Worm (Caenorhabditis elegans) whole organism, late embryonic: Measurements from ENCODE around the gene nhr-13.

Source experiments
- C38D4.7 ChIP-seq: fragments of 200-800 bp; sonication (Bioruptor generic); optimal IDR thresholded peaks from 2 replicates; lab custom pipeline; 2018; ENCODE audit warnings: mild to moderate bottlenecking, missing genetic modification characterization, moderate library complexity, missing compliant biosample characterization
- K09A11.1 ChIP-seq: sonication (generic microtip); optimal IDR thresholded peaks from 2 replicates; lab custom pipeline; 2017; ENCODE audit warnings: antibody characterized with exemption, mild to moderate bottlenecking, missing genetic modification characterization, missing compliant biosample characterization; ENCODE audit not compliant: insufficient read depth
- Y22D7AL.16 ChIP-seq: sonication (generic microtip); optimal IDR thresholded peaks from 2 replicates; lab custom pipeline; 2016; ENCODE audit warnings: missing genetic modification characterization, missing compliant biosample characterization
- ceh-22 ChIP-seq: sonication (generic microtip); optimal IDR thresholded peaks from 2 replicates; lab custom pipeline; 2017; ENCODE audit warnings: missing biosample characterization, missing genetic modification characterization
- ceh-24 ChIP-seq: sonication (generic microtip); optimal IDR thresholded peaks from 2 replicates; lab custom pipeline; 2016; ENCODE audit warnings: mild to moderate bottlenecking, missing genetic modification characterization, missing compliant biosample characterization
- ceh-30 ChIP-seq: fragments of 150-350 bp; optimal IDR thresholded peaks from 2 replicates; lab custom pipeline; 2014; ENCODE audit warnings: missing biosample characterization, missing genetic modification characterization
- ceh-31 ChIP-seq: sonication (generic microtip); optimal IDR thresholded peaks from 2 replicates; lab custom pipeline; 2016; ENCODE audit warnings: missing genetic modification characterization, missing compliant biosample characterization
- ceh-6 ChIP-seq: fragments of 200-800 bp; sonication (Bioruptor generic); optimal IDR thresholded peaks from 2 replicates; lab custom pipeline; 2018; ENCODE audit warnings: mild to moderate bottlenecking, missing genetic modification characterization, missing compliant biosample characterization
- ceh-9 ChIP-seq: sonication (generic microtip); optimal IDR thresholded peaks from 2 replicates; lab custom pipeline; 2016; ENCODE audit warnings: mild to moderate bottlenecking, missing genetic modification characterization, inconsistent platforms, missing compliant biosample characterization
- dmd-4 ChIP-seq: sonication (generic microtip); optimal IDR thresholded peaks from 2 replicates; lab custom pipeline; 2016; ENCODE audit warnings: borderline replicate concordance, missing genetic modification characterization, missing compliant biosample characterization
- dve-1 ChIP-seq: sonication (generic microtip); optimal IDR thresholded peaks from 2 replicates; lab custom pipeline; 2017; ENCODE audit warnings: antibody characterized with exemption, mild to moderate bottlenecking, missing genetic modification characterization, missing compliant biosample characterization
- elt-4 ChIP-seq: sonication (generic microtip); optimal IDR thresholded peaks from 2 replicates; lab custom pipeline; 2016; ENCODE audit warnings: missing genetic modification characterization, missing compliant biosample characterization
- fax-1 ChIP-seq: sonication (generic microtip); optimal IDR thresholded peaks from 2 replicates; lab custom pipeline; 2016; ENCODE audit warnings: missing genotype, missing genetic modification characterization, missing compliant biosample characterization
- fkh-6 ChIP-seq: sonication (generic microtip); optimal IDR thresholded peaks from 2 replicates; lab custom pipeline; 2016; ENCODE audit warnings: missing genetic modification characterization, missing compliant biosample characterization
- hlh-13 ChIP-seq: fragments of 200-800 bp; sonication (Bioruptor generic); optimal IDR thresholded peaks from 2 replicates; lab custom pipeline; 2018; ENCODE audit warnings: mild to moderate bottlenecking, missing genetic modification characterization, missing compliant biosample characterization
- hlh-15 ChIP-seq: sonication (generic microtip); optimal IDR thresholded peaks from 2 replicates; lab custom pipeline; 2016; ENCODE audit warnings: missing genetic modification characterization, missing compliant biosample characterization
- lim-6 ChIP-seq: sonication (generic microtip); optimal IDR thresholded peaks from 2 replicates; lab custom pipeline; 2016; ENCODE audit warnings: missing genetic modification characterization, missing compliant biosample characterization
- lin-11 ChIP-seq: fragments of 200-800 bp; sonication (Bioruptor generic); optimal IDR thresholded peaks from 2 replicates; lab custom pipeline; 2018; ENCODE audit warnings: mild to moderate bottlenecking, missing genetic modification characterization, missing compliant biosample characterization
- madf-2 ChIP-seq: sonication (generic microtip); optimal IDR thresholded peaks from 2 replicates; lab custom pipeline; 2017; ENCODE audit warnings: missing genetic modification characterization, missing compliant biosample characterization
- npax-4 ChIP-seq: sonication (generic microtip); optimal IDR thresholded peaks from 2 replicates; lab custom pipeline; 2016; ENCODE audit warnings: missing genetic modification characterization, missing compliant biosample characterization
- odd-2 ChIP-seq: sonication (generic microtip); optimal IDR thresholded peaks from 2 replicates; lab custom pipeline; 2017; ENCODE audit warnings: antibody characterized with exemption, mild to moderate bottlenecking, missing genetic modification characterization, missing compliant biosample characterization
- pag-3 ChIP-seq: sonication (generic microtip); optimal IDR thresholded peaks from 2 replicates; lab custom pipeline; 2016; ENCODE audit warnings: missing compliant biosample characterization, missing genetic modification characterization, borderline replicate concordance
- pat-9 ChIP-seq: fragments of 200-800 bp; sonication (Bioruptor generic); optimal IDR thresholded peaks from 2 replicates; lab custom pipeline; 2018; ENCODE audit warnings: mild to moderate bottlenecking, missing genetic modification characterization, moderate library complexity, missing compliant biosample characterization
- pax-1 ChIP-seq: fragments of 150-350 bp; optimal IDR thresholded peaks from 2 replicates; lab custom pipeline; 2014; ENCODE audit warnings: missing biosample characterization, missing genetic modification characterization
- pha-2 ChIP-seq: sonication (generic microtip); optimal IDR thresholded peaks from 2 replicates; lab custom pipeline; 2017; ENCODE audit warnings: mild to moderate bottlenecking, missing genetic modification characterization, missing compliant biosample characterization
- pha-4 ChIP-seq: fragments of 150-350 bp; optimal IDR thresholded peaks from 2 replicates; lab custom pipeline; 2018; ENCODE audit warnings: missing biosample characterization, missing genetic modification reagents, missing genetic modification characterization
- pqm-1 ChIP-seq: sonication (generic microtip); optimal IDR thresholded peaks from 2 replicates; lab custom pipeline; 2016; ENCODE audit warnings: missing genetic modification characterization, missing compliant biosample characterization
- rnt-1 ChIP-seq: sonication (generic microtip); optimal IDR thresholded peaks from 2 replicates; lab custom pipeline; 2016; ENCODE audit warnings: missing genetic modification characterization, missing compliant biosample characterization
- sox-2 ChIP-seq: fragments of 200-800 bp; sonication (Bioruptor generic); IDR thresholded peaks from 2 replicates; pipeline ENCODE4 v1.3.6; 2022; ENCODE audit warnings: missing genetic modification reagents, missing genetic modification characterization, missing compliant biosample characterization
- syd-9 ChIP-seq: sonication (generic microtip); optimal IDR thresholded peaks from 2 replicates; lab custom pipeline; 2016; ENCODE audit warnings: mild to moderate bottlenecking, missing genetic modification characterization, moderate library complexity, missing compliant biosample characterization
- unc-3 ChIP-seq, 2 experiments: fragments of 200-800 bp in 1 of 2; sonication (Bioruptor generic) in 1 of 2; sonication (generic microtip) in 1 of 2; conservative IDR thresholded peaks in 1 of 2; optimal IDR thresholded peaks in 1 of 2; 2 replicates each; pipeline versions ENCODE4 v1.3.6 to Lab custom; 2016 to 2022; ENCODE audit warnings: missing compliant biosample characterization in 2 of 2, missing genetic modification characterization in 2 of 2, missing genetic modification reagents in 1 of 2
- unc-55 ChIP-seq: sonication (generic microtip); optimal IDR thresholded peaks from 2 replicates; lab custom pipeline; 2017; ENCODE audit warnings: missing biosample characterization, missing genetic modification reagents, missing genetic modification characterization
- unc-86 ChIP-seq: sonication (generic microtip); optimal IDR thresholded peaks from 2 replicates; lab custom pipeline; 2016; ENCODE audit warnings: missing genetic modification characterization, missing compliant biosample characterization
- ztf-16 ChIP-seq: sonication (generic microtip); optimal IDR thresholded peaks from 2 replicates; lab custom pipeline; 2017; ENCODE audit warnings: missing genetic modification characterization, missing compliant biosample characterization

nhr-13 gene

ce11 chrV:2238012-2238411, 45.7 kb downstream of the nhr-13 start:
- no peak for TF ChIP-seq fax-1 (tag; lab: Kevin White, UChicago)
- no peak for TF ChIP-seq Y22D7AL.16 (tag; lab: Kevin White, UChicago)
- TF ChIP-seq fkh-6 (tag; lab: Kevin White, UChicago), result no peak
- no peak for TF ChIP-seq rnt-1 (tag; lab: Kevin White, UChicago)
- TF ChIP-seq pag-3, result no peak
- TF ChIP-seq dmd-4 (tag; lab: Kevin White, UChicago), result no peak
- no peak for TF ChIP-seq ceh-9 (tag; lab: Kevin White, UChicago)
- TF ChIP-seq, all 69 proteins: peak for 0

ce11 chrV:2242630-2243029, 50.3 kb downstream of the nhr-13 start, which contains the start of gene cyp-33C3:
TSS of gene cyp-33C3 (plus strand) at chrV:2242778.
- TF ChIP-seq dve-1 (tag; lab: Kevin White, UChicago) (no peak), elt-4 (no peak), K09A11.1 (tag; lab: Kevin White, UChicago) (no peak), lim-6 (no peak), rnt-1 (tag; lab: Kevin White, UChicago) (no peak), unc-86 (tag; lab: Kevin White, UChicago) (no peak), fkh-6 (tag; lab: Kevin White, UChicago) (no peak), lin-11 (no peak), sox-2 (GFP tag; lab: Robert Waterston, UW) (no peak), ceh-31 (tag; lab: Kevin White, UChicago) (no peak), ceh-6 (GFP tag; lab: Kevin White, UChicago) (no peak), npax-4 (tag; lab: Kevin White, UChicago) (no peak), pqm-1 (tag; lab: Kevin White, UChicago) (no peak), pha-2 (tag; lab: Kevin White, UChicago) (no peak), unc-3 (GFP tag; conservative IDR thresholded peaks at IDR 0.05; lab: Robert Waterston, UW) (no peak), unc-3 (tag; optimal IDR thresholded peaks at IDR 0.05; lab: Kevin White, UChicago) (no peak), ztf-16 (tag; lab: Kevin White, UChicago) (no peak), syd-9 (tag; lab: Kevin White, UChicago) (no peak), unc-55 (GFP tag; lab: Kevin White, UChicago) (no peak)
- TF ChIP-seq, all 69 proteins: peak for 0

ce11 chrV:2244751-2245150, 52.5 kb downstream of the nhr-13 start, which contains the start of gene cyp-33C5:
TSS of gene cyp-33C5 (plus strand) at chrV:2245004.
- TF ChIP-seq ceh-24 (tag; lab: Kevin White, UChicago), result no peak
- no peak for TF ChIP-seq ceh-31 (tag; lab: Kevin White, UChicago)
- no peak for TF ChIP-seq ceh-22 (tag; lab: Kevin White, UChicago)
- no peak for TF ChIP-seq C38D4.7 (GFP tag; lab: Kevin White, UChicago)
- TF ChIP-seq Y22D7AL.16 (tag; lab: Kevin White, UChicago), result no peak
- no peak for TF ChIP-seq pag-3
- TF ChIP-seq pha-2 (tag; lab: Kevin White, UChicago), result no peak
- no peak for TF ChIP-seq ceh-6 (GFP tag; lab: Kevin White, UChicago)
- TF ChIP-seq pha-4 (tag; lab: Kevin White, UChicago), result no peak
- no peak for TF ChIP-seq fax-1 (tag; lab: Kevin White, UChicago)
- no peak for TF ChIP-seq K09A11.1 (tag; lab: Kevin White, UChicago)
- TF ChIP-seq odd-2 (tag; lab: Kevin White, UChicago), result no peak
- no peak for TF ChIP-seq hlh-15 (tag; lab: Kevin White, UChicago)
- TF ChIP-seq hlh-13, result no peak
- TF ChIP-seq sox-2 (GFP tag; lab: Robert Waterston, UW), result no peak
- no peak for TF ChIP-seq madf-2 (tag; lab: Kevin White, UChicago)
- no peak for TF ChIP-seq pat-9 (tag; lab: Kevin White, UChicago)
- TF ChIP-seq ceh-30, result no peak
- no peak for TF ChIP-seq pax-1 (tag; lab: Kevin White, UChicago)
